Fruit fly (Drosophila melanogaster) whole organism, embryonic: ENCODE results near the gene Mrgn1.

ENCODE experiments used
- ATbp ChIP-seq: fragments of 200-800 bp; sonication (Bioruptor generic); optimal IDR thresholded peaks from 2 replicates; lab custom pipeline; 2017; ENCODE audit warnings: missing biosample characterization, mild to moderate bottlenecking, missing genetic modification characterization, missing genetic modification reagents
- Asciz ChIP-seq: fragments of 200-800 bp; sonication (Bioruptor generic); optimal IDR thresholded peaks from 2 replicates; lab custom pipeline; 2017; ENCODE audit warnings: missing biosample characterization, mild to moderate bottlenecking, missing genetic modification characterization, missing genetic modification reagents
- CG10321 ChIP-seq: fragments of 200-800 bp; sonication (Bioruptor generic); IDR thresholded peaks from 2 replicates; pipeline ENCODE4 v1.3.6; 2022; ENCODE audit warnings: missing biosample characterization, missing genetic modification characterization
- CG10959 ChIP-seq: fragments of 200-800 bp; sonication (Bioruptor generic); IDR thresholded peaks from 2 replicates; pipeline ENCODE4 v1.3.6; 2022; ENCODE audit warnings: missing biosample characterization, missing genetic modification characterization
- CG12942 ChIP-seq: fragments of 200-800 bp; sonication (Bioruptor generic); optimal IDR thresholded peaks from 3 replicates; lab custom pipeline; 2016; ENCODE audit warnings: missing biosample characterization, missing genetic modification characterization
- CG14710 ChIP-seq: fragments of 200-800 bp; sonication (Bioruptor generic); optimal IDR thresholded peaks from 3 replicates; lab custom pipeline; 2019; ENCODE audit warnings: missing biosample characterization, mild to moderate bottlenecking, missing genetic modification characterization, moderate library complexity
- CG15514 ChIP-seq: fragments of 200-800 bp; sonication (Bioruptor generic); optimal IDR thresholded peaks from 3 replicates; lab custom pipeline; 2017; ENCODE audit warnings: missing biosample characterization, missing genetic modification characterization, mild to moderate bottlenecking, moderate library complexity, missing genetic modification reagents
- CG15696 ChIP-seq: fragments of 200-800 bp; sonication (Bioruptor generic); optimal IDR thresholded peaks from 2 replicates; lab custom pipeline; 2019; ENCODE audit warnings: missing biosample characterization, mild to moderate bottlenecking, missing genetic modification characterization, moderate library complexity
- CG16815 ChIP-seq: fragments of 200-800 bp; sonication (Bioruptor generic); optimal IDR thresholded peaks from 3 replicates; lab custom pipeline; 2017; ENCODE audit warnings: missing biosample characterization, mild to moderate bottlenecking, missing genetic modification characterization
- CG17361 ChIP-seq: fragments of 200-800 bp; sonication (Bioruptor generic); IDR thresholded peaks from 3 replicates; pipeline ENCODE4 v1.3.6; 2022; ENCODE audit warnings: missing biosample characterization, missing genetic modification characterization
- CG17829 ChIP-seq: fragments of 200-800 bp; optimal IDR thresholded peaks from 2 replicates; lab custom pipeline; 2019; ENCODE audit warnings: missing biosample characterization, mild to moderate bottlenecking, missing genetic modification characterization, moderate library complexity
- CG1832 ChIP-seq: fragments of 200-800 bp; sonication (Bioruptor generic); optimal IDR thresholded peaks from 2 replicates; lab custom pipeline; 2017; ENCODE audit warnings: missing biosample characterization, mild to moderate bottlenecking, missing genetic modification characterization, inconsistent platforms
- CG18599 ChIP-seq: fragments of 200-800 bp; sonication (Bioruptor generic); optimal IDR thresholded peaks from 3 replicates; lab custom pipeline; 2017; ENCODE audit warnings: missing biosample characterization, missing genetic modification characterization, mild to moderate bottlenecking, moderate library complexity, missing genetic modification reagents
- CG2116 ChIP-seq: fragments of 200-800 bp; sonication (Bioruptor generic); optimal IDR thresholded peaks from 3 replicates; lab custom pipeline; 2018; ENCODE audit warnings: missing biosample characterization, mild to moderate bottlenecking, missing genetic modification characterization
- CG2202 ChIP-seq: fragments of 200-800 bp; sonication (Bioruptor generic); optimal IDR thresholded peaks from 2 replicates; lab custom pipeline; 2018; ENCODE audit warnings: missing biosample characterization, mild to moderate bottlenecking, missing genetic modification characterization
- CG2712 ChIP-seq: fragments of 200-800 bp; optimal IDR thresholded peaks from 3 replicates; lab custom pipeline; 2019; ENCODE audit warnings: missing biosample characterization, mild to moderate bottlenecking, missing genetic modification characterization, moderate library complexity
- CG32532 ChIP-seq: fragments of 200-800 bp; sonication (Bioruptor generic); IDR thresholded peaks from 2 replicates; pipeline ENCODE4 v1.3.6; 2022; ENCODE audit warnings: missing biosample characterization, missing genetic modification characterization
- CG34376 ChIP-seq: fragments of 200-800 bp; sonication (Bioruptor generic); optimal IDR thresholded peaks from 2 replicates; lab custom pipeline; 2018; ENCODE audit warnings: missing biosample characterization, mild to moderate bottlenecking, missing genetic modification characterization
- CG3726 ChIP-seq: fragments of 200-800 bp; sonication (Bioruptor generic); IDR thresholded peaks from 3 replicates; pipeline ENCODE4, ENCODE4 v1.3.6; 2022; ENCODE audit warnings: missing biosample characterization, missing genetic modification characterization
- CG4328 ChIP-seq: fragments of 200-800 bp; sonication (Bioruptor generic); optimal IDR thresholded peaks from 3 replicates; lab custom pipeline; 2017; ENCODE audit warnings: missing biosample characterization, missing genetic modification reagents, missing genetic modification characterization
- CG4424 ChIP-seq: fragments of 200-800 bp; sonication (Bioruptor generic); optimal IDR thresholded peaks from 3 replicates; lab custom pipeline; 2016; ENCODE audit warnings: missing biosample characterization, missing genetic modification characterization
- CG6689 ChIP-seq: fragments of 200-800 bp; sonication (Bioruptor generic); IDR thresholded peaks from 2 replicates; pipeline ENCODE4 v1.3.6; 2022; ENCODE audit warnings: missing biosample characterization, missing genetic modification characterization
- CG7745 ChIP-seq: fragments of 200-800 bp; sonication (Bioruptor generic); optimal IDR thresholded peaks from 2 replicates; lab custom pipeline; 2018; ENCODE audit warnings: missing biosample characterization, mild to moderate bottlenecking, missing genetic modification characterization, moderate library complexity
- CG7839 ChIP-seq: fragments of 200-800 bp; sonication (Bioruptor generic); optimal IDR thresholded peaks from 3 replicates; lab custom pipeline; 2018; ENCODE audit warnings: missing biosample characterization, mild to moderate bottlenecking, missing genetic modification characterization, moderate library complexity
- CG9727 ChIP-seq: fragments of 200-800 bp; sonication (Bioruptor generic); optimal IDR thresholded peaks from 3 replicates; lab custom pipeline; 2017; ENCODE audit warnings: missing biosample characterization, mild to moderate bottlenecking, missing genetic modification characterization
- Dp ChIP-seq: fragments of 200-800 bp; sonication (Bioruptor generic); optimal IDR thresholded peaks from 2 replicates; lab custom pipeline; 2018; ENCODE audit warnings: missing biosample characterization, mild to moderate bottlenecking, missing genetic modification characterization, moderate library complexity
- ERR ChIP-seq: fragments of 200-800 bp; sonication (Bioruptor generic); optimal IDR thresholded peaks from 2 replicates; lab custom pipeline; 2016; ENCODE audit warnings: missing biosample characterization, missing genetic modification characterization
- Hand ChIP-seq: fragments of 200-800 bp; sonication (Bioruptor generic); optimal IDR thresholded peaks from 2 replicates; lab custom pipeline; 2017; ENCODE audit warnings: mild to moderate bottlenecking, missing biosample characterization, missing genetic modification reagents, missing genetic modification characterization
- Hey ChIP-seq: fragments of 200-800 bp; sonication (Bioruptor generic); optimal IDR thresholded peaks from 3 replicates; lab custom pipeline; 2018; ENCODE audit warnings: missing biosample characterization, mild to moderate bottlenecking, missing genetic modification characterization
- HmgZ ChIP-seq: fragments of 200-800 bp; sonication (Bioruptor generic); optimal IDR thresholded peaks from 2 replicates; lab custom pipeline; 2018; ENCODE audit warnings: missing biosample characterization, mild to moderate bottlenecking, missing genetic modification characterization
- Hr39 ChIP-seq: fragments of >200 bp; optimal IDR thresholded peaks from 2 replicates; lab custom pipeline; 2017
- Lpt ChIP-seq: fragments of >200 bp; optimal IDR thresholded peaks from 2 replicates; lab custom pipeline; 2018; ENCODE audit warnings: missing biosample characterization, missing genetic modification characterization
- Nf-YA ChIP-seq: fragments of 200-800 bp; sonication (Bioruptor generic); IDR thresholded peaks from 2 replicates; pipeline ENCODE4 v1.3.6; 2022; ENCODE audit warnings: missing biosample characterization, missing genetic modification characterization
- Oli ChIP-seq: fragments of 200-800 bp; sonication (Bioruptor generic); optimal IDR thresholded peaks from 2 replicates; lab custom pipeline; 2018; ENCODE audit warnings: missing biosample characterization, mild to moderate bottlenecking, missing genetic modification characterization, moderate library complexity
- bcd ChIP-seq: fragments of 200-800 bp; sonication (Bioruptor generic); optimal IDR thresholded peaks from 2 replicates; lab custom pipeline; 2017; ENCODE audit warnings: missing biosample characterization, mild to moderate bottlenecking, missing genetic modification characterization
- crol ChIP-seq: fragments of 200-800 bp; sonication (Bioruptor generic); IDR thresholded peaks from 2 replicates; pipeline ENCODE4 v1.3.6; 2022; ENCODE audit warnings: missing biosample characterization, missing genetic modification characterization
- disco-r ChIP-seq: fragments of 200-800 bp; sonication (Bioruptor generic); optimal IDR thresholded peaks from 2 replicates; lab custom pipeline; 2016; ENCODE audit warnings: missing biosample characterization, missing genetic modification characterization
- exex ChIP-seq: fragments of 200-800 bp; sonication (Bioruptor generic); optimal IDR thresholded peaks from 4 replicates; lab custom pipeline; 2018; ENCODE audit warnings: missing biosample characterization, mild to moderate bottlenecking, missing genetic modification characterization, moderate library complexity
- fd96Cb ChIP-seq: fragments of 200-800 bp; sonication (Bioruptor generic); optimal IDR thresholded peaks from 2 replicates; lab custom pipeline; 2018; ENCODE audit warnings: missing biosample characterization, mild to moderate bottlenecking, missing genetic modification characterization, moderate library complexity
- gcm ChIP-seq: fragments of 200-800 bp; sonication (Bioruptor generic); optimal IDR thresholded peaks from 2 replicates; lab custom pipeline; 2019; ENCODE audit warnings: missing biosample characterization, mild to moderate bottlenecking, missing genetic modification characterization, moderate library complexity
- grau ChIP-seq: fragments of 200-800 bp; optimal IDR thresholded peaks from 3 replicates; lab custom pipeline; 2019; ENCODE audit warnings: missing biosample characterization, mild to moderate bottlenecking, missing genetic modification characterization, moderate library complexity
- grn ChIP-seq: fragments of 200-800 bp; sonication (Bioruptor generic); optimal IDR thresholded peaks from 3 replicates; lab custom pipeline; 2017; ENCODE audit warnings: missing biosample characterization, missing genetic modification characterization
- lbe ChIP-seq: fragments of 200-800 bp; sonication (Bioruptor generic); optimal IDR thresholded peaks from 2 replicates; lab custom pipeline; 2016; ENCODE audit warnings: missing biosample characterization, mild to moderate bottlenecking, missing genetic modification characterization
- lola ChIP-seq, 3 experiments: fragments of >200 bp in 2 of 3; fragments of 200-800 bp in 1 of 3; sonication (Bioruptor generic) in 1 of 3; optimal IDR thresholded peaks; 2 replicates each; lab custom pipeline; 2017 to 2019; ENCODE audit warnings: missing biosample characterization in 3 of 3, missing genetic modification characterization in 3 of 3, mild to moderate bottlenecking in 1 of 3, moderate library complexity in 1 of 3
- prd ChIP-seq, 3 experiments: fragments of >200 bp in 2 of 3; fragments of 200-800 bp in 1 of 3; sonication (Bioruptor generic) in 1 of 3; optimal IDR thresholded peaks in 2 of 3; IDR thresholded peaks in 1 of 3; 2 replicates in 2 of 3; 3 replicates in 1 of 3; pipeline versions ENCODE4 v1.3.6 to Lab custom; 2017 to 2022; ENCODE audit warnings: missing biosample characterization in 1 of 3, missing genetic modification characterization in 1 of 3
- schlank ChIP-seq: fragments of 200-800 bp; sonication (Bioruptor generic); optimal IDR thresholded peaks from 2 replicates; lab custom pipeline; 2018; ENCODE audit warnings: missing biosample characterization, mild to moderate bottlenecking, missing genetic modification characterization
- scrt ChIP-seq: fragments of 200-800 bp; sonication (Bioruptor generic); optimal IDR thresholded peaks from 2 replicates; lab custom pipeline; 2018; ENCODE audit warnings: missing biosample characterization, mild to moderate bottlenecking, missing genetic modification characterization, moderate library complexity
- sqz ChIP-seq: fragments of 200-800 bp; sonication (Bioruptor generic); optimal IDR thresholded peaks from 3 replicates; lab custom pipeline; 2018; ENCODE audit warnings: missing biosample characterization, mild to moderate bottlenecking, missing genetic modification characterization
- sug ChIP-seq: fragments of 200-800 bp; optimal IDR thresholded peaks from 2 replicates; lab custom pipeline; 2019; ENCODE audit warnings: missing biosample characterization, mild to moderate bottlenecking, missing genetic modification characterization, moderate library complexity

Gene Mrgn1

dm6 chrX:13679565-13679964 lies 42.2 kb downstream of the Mrgn1 start (continued):
- TF ChIP-seq CG14710 (tag; lab: Kevin White, UChicago): peak; percentile 27
- TF ChIP-seq CG18599 (GFP tag; lab: Kevin White, UChicago): peak; percentile 10
- TF ChIP-seq grau (tag; lab: Kevin White, UChicago): peak; percentile 28
- no peak for TF ChIP-seq CG10321 (GFP tag; lab: Robert Waterston, UW)
- no peak for TF ChIP-seq CG12942 (GFP tag; lab: Kevin White, UChicago)
- peak; percentile 26 for TF ChIP-seq gcm (GFP tag; lab: Kevin White, UChicago)
- TF ChIP-seq ATbp: peak; percentile 15
- no peak for TF ChIP-seq exex (tag; lab: Kevin White, UChicago)
- no peak for TF ChIP-seq Nf-YA (GFP tag; lab: Robert Waterston, UW)
- peak; percentile 15 for TF ChIP-seq fd96Cb (tag; lab: Kevin White, UChicago)
- peak; percentile 52 for TF ChIP-seq CG15696 (tag; lab: Kevin White, UChicago)
- no peak for TF ChIP-seq Hey (tag; lab: Kevin White, UChicago)
- no peak for TF ChIP-seq prd (optimal IDR thresholded peaks at IDR 0.05; lab: Kevin White, UChicago)
- peak; percentile 57 for TF ChIP-seq prd (GFP tag; IDR thresholded peaks at IDR 0.05; lab: Robert Waterston, UW)
- no peak for TF ChIP-seq Dp (GFP tag; lab: Kevin White, UChicago)
- TF ChIP-seq lola (GFP tag; optimal IDR thresholded peaks at IDR 0.05; lab: Kevin White, UChicago): peak in 1 of 3 experiments; percentile 44
- TF ChIP-seq CG9727: peak; percentile 41
- TF ChIP-seq CG7839 (tag; lab: Kevin White, UChicago): peak; percentile 9
- peak; percentile 15 for TF ChIP-seq CG4424 (GFP tag; lab: Kevin White, UChicago)
- TF ChIP-seq lbe (GFP tag; lab: Kevin White, UChicago): peak; percentile 57
- peak; percentile 28 for TF ChIP-seq CG17829 (tag; lab: Kevin White, UChicago)
- no peak for TF ChIP-seq Hand (GFP tag; lab: Kevin White, UChicago)
- no peak for TF ChIP-seq CG10959 (GFP tag; lab: Robert Waterston, UW)
- no peak for TF ChIP-seq Lpt
- peak; percentile 18 for TF ChIP-seq Oli (tag; lab: Kevin White, UChicago)
- no peak for TF ChIP-seq CG16815 (GFP tag; lab: Kevin White, UChicago)
- TF ChIP-seq CG1832 (GFP tag; lab: Kevin White, UChicago): no peak
- TF ChIP-seq, all 482 proteins: peak for 75

DNA sequence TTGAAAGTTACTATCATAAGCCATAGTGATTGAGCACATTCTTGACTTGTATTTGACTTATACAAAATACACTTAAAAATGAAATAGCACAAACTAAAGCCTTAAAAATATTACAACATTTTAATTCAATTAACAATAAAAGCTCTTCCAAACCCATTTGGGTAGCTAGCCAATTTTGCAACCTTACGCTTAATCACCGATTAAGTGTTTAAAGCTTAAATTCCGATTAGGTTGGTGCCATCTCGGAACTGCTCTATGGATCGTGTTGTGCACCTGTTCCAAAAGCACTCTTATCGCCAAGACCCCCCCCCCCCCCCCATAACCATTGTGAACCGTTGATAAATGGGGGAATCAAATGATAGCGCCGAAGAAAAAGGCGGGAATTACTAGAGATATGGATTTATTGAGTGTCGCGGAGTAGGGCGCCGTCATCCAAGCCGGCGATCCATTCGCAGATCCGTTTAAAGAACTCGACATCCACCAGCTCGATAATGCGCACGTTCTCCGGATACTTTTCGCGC lies 43.7 kb downstream of the Mrgn1 start:
- TF ChIP-seq CG2202 (tag; lab: Kevin White, UChicago): no peak
- peak; percentile 2 for TF ChIP-seq CG15514 (GFP tag; lab: Kevin White, UChicago)
- TF ChIP-seq bcd: no peak
- TF ChIP-seq schlank (tag; lab: Kevin White, UChicago): no peak
- no peak for TF ChIP-seq disco-r
- peak; percentile 27 for TF ChIP-seq sug (tag; lab: Kevin White, UChicago)
- peak; percentile 71 for TF ChIP-seq CG2712 (tag; lab: Kevin White, UChicago)
- TF ChIP-seq CG17361 (GFP tag; lab: Robert Waterston, UW): no peak
- TF ChIP-seq exex (tag; lab: Kevin White, UChicago): peak; percentile 91
- no peak for TF ChIP-seq CG32532 (GFP tag; lab: Robert Waterston, UW)
- peak; percentile 20 for TF ChIP-seq HmgZ (tag; lab: Kevin White, UChicago)
- peak; percentile 9 for TF ChIP-seq Dp (GFP tag; lab: Kevin White, UChicago)
- no peak for TF ChIP-seq CG2116
- TF ChIP-seq Hey (tag; lab: Kevin White, UChicago): peak; percentile 5
- no peak for TF ChIP-seq CG6689
- no peak for TF ChIP-seq scrt (GFP tag; lab: Kevin White, UChicago)
- TF ChIP-seq crol: peak; percentile 67
- peak; percentile 3 for TF ChIP-seq CG34376 (GFP tag; lab: Kevin White, UChicago)
- TF ChIP-seq Hr39 (lab: Kevin White, UChicago): no peak
- TF ChIP-seq CG7745 (tag; lab: Kevin White, UChicago): no peak
- TF ChIP-seq CG3726 (GFP tag; lab: Robert Waterston, UW): no peak
- TF ChIP-seq grn (GFP tag; lab: Kevin White, UChicago): peak; percentile 44
- no peak for TF ChIP-seq Asciz (GFP tag; lab: Kevin White, UChicago)
- no peak for TF ChIP-seq sqz (GFP tag; lab: Kevin White, UChicago)
- TF ChIP-seq CG4328: no peak
- TF ChIP-seq ERR: no peak
